Fruit fly (Drosophila melanogaster): Measurements from ENCODE around the gene CG3061.

Gene CG3061

DNA sequence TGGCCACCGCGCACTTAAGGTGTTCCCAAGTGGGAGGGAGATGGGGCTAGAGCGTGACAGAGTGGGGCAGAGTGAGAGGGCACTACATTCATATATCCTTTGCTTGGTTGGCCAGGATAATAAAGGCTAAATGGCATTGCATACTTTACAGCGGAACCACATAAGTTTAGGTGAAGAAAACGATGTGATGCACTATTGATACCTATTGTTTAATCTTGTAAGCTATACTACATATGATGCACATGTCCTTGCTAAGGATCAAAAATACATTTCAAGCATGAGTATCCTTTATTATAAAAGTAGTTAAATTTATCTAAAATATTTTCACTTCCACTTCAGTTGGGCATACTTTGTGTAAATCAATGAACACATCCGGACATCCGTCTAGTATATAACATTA is 8.9 kb downstream of the CG3061 start (continued):
- 0 out of 3 replicates have a peak, but pooled peaks have one; percentile 13 for TF ChIP-seq Aef1 (GFP tag; IDR thresholded peaks at IDR 0.05)
- TF ChIP-seq Nf-YC (tag; optimal IDR thresholded peaks at IDR 0.05) = peak; percentile 26
- TF ChIP-seq amos (GFP tag; IDR thresholded peaks at IDR 0.05; ENCODE audit: partially characterized antibody) = no peak
- peak; percentile 82 for TF ChIP-seq Med (GFP tag)
- TF ChIP-seq CG17568 (GFP tag; optimal IDR thresholded peaks at IDR 0.05) = peak; percentile 21
- peak; percentile 14 for TF ChIP-seq CG17385 (GFP tag; optimal IDR thresholded peaks at IDR 0.05)
- TF ChIP-seq CG34376 (GFP tag; optimal IDR thresholded peaks at IDR 0.05) = no peak
- TF ChIP-seq Elba2 (GFP tag; optimal IDR thresholded peaks at IDR 0.05) = peak; percentile 20

DNA sequence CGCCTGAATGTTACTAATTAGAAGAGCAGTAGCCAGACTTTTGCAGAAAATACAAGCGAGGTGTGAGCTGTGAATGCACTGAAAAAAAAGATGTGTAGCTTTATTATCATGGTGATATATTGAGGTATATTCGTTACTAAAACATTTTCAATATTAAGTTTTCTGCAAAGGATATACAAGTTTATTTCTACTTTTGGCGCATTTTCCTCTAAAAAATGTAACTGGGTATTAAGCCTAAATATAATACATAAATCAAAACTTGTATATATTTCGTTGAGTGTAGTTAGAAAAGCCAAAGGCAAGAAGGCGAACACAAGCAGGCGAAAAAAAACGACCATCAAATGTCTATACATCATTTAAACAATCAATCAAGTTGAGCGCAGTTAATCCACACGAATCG is 9.5 kb downstream of the CG3061 start:
- TF ChIP-seq CG4282 (GFP tag; optimal IDR thresholded peaks at IDR 0.05) (no peak), CG14965 (GFP tag; optimal IDR thresholded peaks at IDR 0.05; ENCODE audit: borderline replicate concordance) (no peak), tll (GFP tag; optimal IDR thresholded peaks at IDR 0.05) (no peak), repo (GFP tag; optimal IDR thresholded peaks at IDR 0.05) (no peak), yki (optimal IDR thresholded peaks at IDR 0.05) (no peak), jing (GFP tag; optimal IDR thresholded peaks at IDR 0.05) (no peak), her (GFP tag; optimal IDR thresholded peaks at IDR 0.05) (no peak), sim (GFP tag; IDR thresholded peaks at IDR 0.05) (no peak), toy (GFP tag; IDR thresholded peaks at IDR 0.05) (no peak), sima (GFP tag; optimal IDR thresholded peaks at IDR 0.05) (no peak), esg (GFP tag; conservative IDR thresholded peaks at IDR 0.05) (no peak), shn (GFP tag; optimal IDR thresholded peaks at IDR 0.05) (no peak), Dek (tag; optimal IDR thresholded peaks at IDR 0.05) (no peak), CG8944 (GFP tag; optimal IDR thresholded peaks at IDR 0.05) (no peak), CG10267 (tag; optimal IDR thresholded peaks at IDR 0.05) (peak; percentile 6), Sox102F (GFP tag; optimal IDR thresholded peaks at IDR 0.05) (peak; percentile 38), Tbp (GFP tag; optimal IDR thresholded peaks at IDR 0.05) (no peak), CG3281 (GFP tag; optimal IDR thresholded peaks at IDR 0.05) (peak; percentile 50), CG11247 (GFP tag; IDR thresholded peaks at IDR 0.05) (no peak), lilli (GFP tag; optimal IDR thresholded peaks at IDR 0.05) (no peak), pfk (GFP tag; optimal IDR thresholded peaks at IDR 0.05) (no peak), CG13287 (GFP tag; IDR thresholded peaks at IDR 0.05; ENCODE audit: partially characterized antibody) (no peak), Dfd (GFP tag; optimal IDR thresholded peaks at IDR 0.05) (no peak), lola (GFP tag; optimal IDR thresholded peaks at IDR 0.05) (no peak), CG31388 (GFP tag; optimal IDR thresholded peaks at IDR 0.05) (no peak), Ptx1 (GFP tag; IDR thresholded peaks at IDR 0.05) (no peak), crol (GFP tag; IDR thresholded peaks at IDR 0.05) (no peak), bcd (GFP tag; optimal IDR thresholded peaks at IDR 0.05) (no peak), CG7357 (GFP tag; IDR thresholded peaks at IDR 0.05) (no peak), Hsf (GFP tag; optimal IDR thresholded peaks at IDR 0.05) (no peak), Oli (tag; optimal IDR thresholded peaks at IDR 0.05) (no peak), CG4707 (GFP tag; optimal IDR thresholded peaks at IDR 0.05) (no peak), CG14667 (GFP tag; IDR thresholded peaks at IDR 0.05) (no peak), CG11085 (GFP tag; IDR thresholded peaks at IDR 0.05) (no peak), CG2875 (GFP tag; optimal IDR thresholded peaks at IDR 0.05) (no peak), CG2120 (GFP tag; optimal IDR thresholded peaks at IDR 0.05) (peak; percentile 14), CG2678 (tag; optimal IDR thresholded peaks at IDR 0.05) (peak; percentile 53), wdn (GFP tag; IDR thresholded peaks at IDR 0.05) (no peak), Dll (GFP tag; IDR thresholded peaks at IDR 0.05; ENCODE audit: partially characterized antibody) (no peak), CG10565 (GFP tag; optimal IDR thresholded peaks at IDR 0.05) (no peak), CG7928 (GFP tag; optimal IDR thresholded peaks at IDR 0.05) (no peak), sd (tag; optimal IDR thresholded peaks at IDR 0.05) (no peak), CG42726 (GFP tag; IDR thresholded peaks at IDR 0.05; ENCODE audit: partially characterized antibody) (no peak)
